Worm (Caenorhabditis elegans): ENCODE results near the gene clp-10.
A peak's percentile ranks its signal among the peaks of the same experiment; 100 is the strongest.

The clp-10 gene

ce11 chrIII:87183-87582 is 49.2 kb upstream of the clp-10 start, which contains the start of the genes F54C4.4 and mrpl-40 (continued):
- TF ChIP-seq lin-39 (tag; optimal IDR thresholded peaks at IDR 0.05): peak; percentile 62
- peak; percentile 1 for TF ChIP-seq fkh-10 (GFP tag; optimal IDR thresholded peaks at IDR 0.05)
- peak; percentile 60 for TF ChIP-seq rnt-1 (tag; optimal IDR thresholded peaks at IDR 0.05)
- peak in 1 of 6 experiments; percentile 28 for TF ChIP-seq elt-3 (tag; optimal IDR thresholded peaks at IDR 0.05)
- TF ChIP-seq C34B4.2 (tag; optimal IDR thresholded peaks at IDR 0.05): no peak
- TF ChIP-seq nhr-237 (tag; optimal IDR thresholded peaks at IDR 0.05): peak; percentile 11
- TF ChIP-seq ztf-4 (tag; optimal IDR thresholded peaks at IDR 0.05): no peak
- peak; percentile 73 for TF ChIP-seq lin-14 (GFP tag; optimal IDR thresholded peaks at IDR 0.05)

- TF ChIP-seq mef-2 (tag; optimal IDR thresholded peaks at IDR 0.05) (peak; percentile 53), lin-35 (GFP tag; optimal IDR thresholded peaks at IDR 0.05) (peak; percentile 79 to 86), xbp-1 (tag; optimal IDR thresholded peaks at IDR 0.05) (peak; percentile 58), fkh-10 (GFP tag; optimal IDR thresholded peaks at IDR 0.05) (peak; percentile 32), dsc-1 (tag; optimal IDR thresholded peaks at IDR 0.05) (peak; percentile 47), sptf-1 (tag; optimal IDR thresholded peaks at IDR 0.05) (no peak), jun-1 (tag; optimal IDR thresholded peaks at IDR 0.05) (peak; percentile 4), rnt-1 (tag; optimal IDR thresholded peaks at IDR 0.05) (peak; percentile 49), unc-130 (tag; optimal IDR thresholded peaks at IDR 0.05) (peak; percentile 52), dpl-1 (GFP tag; optimal IDR thresholded peaks at IDR 0.05) (peak; percentile 50 to 79 (median 65)), ceh-88 (GFP tag; IDR thresholded peaks at IDR 0.05) (peak; percentile 20; the same call in 1 of the 2 replicates), lin-15B (tag; optimal IDR thresholded peaks at IDR 0.05) (peak; percentile 55), snpc-4 (tag; optimal IDR thresholded peaks at IDR 0.05) (peak; percentile 42), nhr-85 (tag) (no peak), irx-1 (tag; optimal IDR thresholded peaks at IDR 0.05) (no peak), egl-13 (tag; optimal IDR thresholded peaks at IDR 0.05) (peak; percentile 49), fkh-8 (tag; optimal IDR thresholded peaks at IDR 0.05) (peak; percentile 74), unc-62 (GFP tag; optimal IDR thresholded peaks at IDR 0.05) (no peak), ceh-8 (GFP tag; optimal IDR thresholded peaks at IDR 0.05) (no peak), mep-1 (tag; optimal IDR thresholded peaks at IDR 0.05) (peak; percentile 75), ets-5 (GFP tag; IDR thresholded peaks at IDR 0.05) (no peak), fos-1 (tag; optimal IDR thresholded peaks at IDR 0.05) (peak; percentile 50), blmp-1 (tag; optimal IDR thresholded peaks at IDR 0.05) (peak; percentile 67), lin-13 (GFP tag; optimal IDR thresholded peaks at IDR 0.05) (peak; percentile 39), lsy-2 (tag; optimal IDR thresholded peaks at IDR 0.05) (peak; percentile 73 to 91), ces-1 (GFP tag; optimal IDR thresholded peaks at IDR 0.05) (no peak), nhr-77 (tag; optimal IDR thresholded peaks at IDR 0.05) (peak; percentile 60), F16B12.6 (tag; optimal IDR thresholded peaks at IDR 0.05) (peak; percentile 38), tbx-2 (tag; optimal IDR thresholded peaks at IDR 0.05) (peak; percentile 50), hlh-17 (GFP tag; optimal IDR thresholded peaks at IDR 0.05; ENCODE audit: borderline replicate concordance) (no peak), lin-14 (GFP tag; optimal IDR thresholded peaks at IDR 0.05) (peak; percentile 69), unc-30 (tag; optimal IDR thresholded peaks at IDR 0.05) (no peak), mdl-1 (tag; optimal IDR thresholded peaks at IDR 0.05) (peak in 1 of 2 experiments; percentile 57), tlp-1 (tag; optimal IDR thresholded peaks at IDR 0.05) (no peak), C16A3.4 (tag; optimal IDR thresholded peaks at IDR 0.05) (peak; percentile 61), ceh-82 (tag; optimal IDR thresholded peaks at IDR 0.05) (peak; percentile 43 to 81 (median 60)), elt-3 (tag; optimal IDR thresholded peaks at IDR 0.05) (peak in 1 of 6 experiments; percentile 50), unc-86 (tag; optimal IDR thresholded peaks at IDR 0.05) (peak; percentile 35), efl-1 (optimal IDR thresholded peaks at IDR 0.05) (peak; percentile 75 to 81), efl-1 (GFP tag; optimal IDR thresholded peaks at IDR 0.05 in 1 of 2) (peak; percentile 64 to 95), isw-1 (GFP tag; IDR thresholded peaks at IDR 0.05) (peak; percentile 58), snu-23 (GFP tag; optimal IDR thresholded peaks at IDR 0.05) (peak; percentile 70), nhr-19 (GFP tag; conservative IDR thresholded peaks at IDR 0.05) (peak; percentile 47), skn-1 (tag; optimal IDR thresholded peaks at IDR 0.05) (peak; percentile 63)
Observed at ce11 chrIII:86316-86715, 48.3 kb upstream of the clp-10 start, which contains the start of gene attf-3. attf-3 (minus strand) TSS chrIII:86384.

All from whole organism, L1 larva.